Fruit fly (Drosophila melanogaster) whole organism, prepupa: ENCODE measurements around the gene CG42305.
A peak's percentile ranks its signal among the peaks of the same experiment; 100 is the strongest.

Experiments
- CG11294 ChIP-seq: fragments of 200-800 bp; sonication (Bioruptor generic); IDR thresholded peaks from 2 replicates; pipeline ENCODE4 v1.3.6; 2022; ENCODE audit warnings: missing biosample characterization, missing genetic modification characterization
- CG11902 ChIP-seq: fragments of 200-800 bp; sonication (Bioruptor generic); optimal IDR thresholded peaks from 3 replicates; lab custom pipeline; 2016; ENCODE audit warnings: missing biosample characterization, missing genetic modification characterization
- CG1621 ChIP-seq: fragments of 200-800 bp; sonication (Bioruptor generic); optimal IDR thresholded peaks from 3 replicates; lab custom pipeline; 2018; ENCODE audit warnings: missing biosample characterization, mild to moderate bottlenecking, missing genetic modification characterization
- CG3032 ChIP-seq: fragments of 200-800 bp; optimal IDR thresholded peaks from 2 replicates; lab custom pipeline; 2019; ENCODE audit warnings: missing biosample characterization, mild to moderate bottlenecking, missing genetic modification characterization, moderate library complexity
- CG6276 ChIP-seq: fragments of 200-800 bp; sonication (Bioruptor generic); optimal IDR thresholded peaks from 2 replicates; lab custom pipeline; 2017; ENCODE audit warnings: missing biosample characterization, mild to moderate bottlenecking, missing genetic modification characterization
- CG6792 ChIP-seq: fragments of 200-800 bp; sonication (Bioruptor generic); optimal IDR thresholded peaks from 3 replicates; lab custom pipeline; 2016; ENCODE audit warnings: missing biosample characterization, missing genetic modification characterization
- CG9139 ChIP-seq: fragments of 200-800 bp; sonication (Bioruptor generic); optimal IDR thresholded peaks from 3 replicates; lab custom pipeline; 2017; ENCODE audit warnings: missing biosample characterization, mild to moderate bottlenecking, missing genetic modification characterization
- Eip75B ChIP-seq: fragments of 200-800 bp; sonication (Bioruptor generic); optimal IDR thresholded peaks from 3 replicates; lab custom pipeline; 2016; ENCODE audit warnings: missing biosample characterization, missing genetic modification characterization
- Eip78C ChIP-seq: fragments of 200-800 bp; sonication (Bioruptor generic); peaks from one replicate; lab custom pipeline; 2016; ENCODE audit warnings: missing biosample characterization, missing genetic modification characterization
- Eip93F ChIP-seq: fragments of 200-800 bp; sonication (Bioruptor generic); optimal IDR thresholded peaks from 2 replicates; lab custom pipeline; 2016; ENCODE audit warnings: missing biosample characterization, mild to moderate bottlenecking, missing genetic modification characterization
- Ets96B ChIP-seq: fragments of 200-800 bp; optimal IDR thresholded peaks from 2 replicates; lab custom pipeline; 2019; ENCODE audit warnings: missing biosample characterization, mild to moderate bottlenecking, missing genetic modification characterization, moderate library complexity
- Gug ChIP-seq: fragments of 200-800 bp; sonication (Bioruptor generic); IDR thresholded peaks from 2 replicates; pipeline ENCODE4 v1.3.6; 2022; ENCODE audit warnings: missing biosample characterization, missing genetic modification characterization
- OdsH ChIP-seq: fragments of 200-800 bp; sonication (Bioruptor generic); optimal IDR thresholded peaks from 3 replicates; lab custom pipeline; 2016; ENCODE audit warnings: missing biosample characterization, missing genetic modification characterization
- Sox15 ChIP-seq: fragments of 200-800 bp; sonication (Bioruptor generic); optimal IDR thresholded peaks from 3 replicates; lab custom pipeline; 2016; ENCODE audit warnings: missing biosample characterization, missing genetic modification characterization
- fd59A ChIP-seq: fragments of 200-800 bp; sonication (Bioruptor generic); optimal IDR thresholded peaks from 2 replicates; lab custom pipeline; 2017; ENCODE audit warnings: missing biosample characterization, mild to moderate bottlenecking, missing genetic modification characterization, missing genetic modification reagents
- topi ChIP-seq: fragments of 200-800 bp; sonication (Bioruptor generic); optimal IDR thresholded peaks from 3 replicates; lab custom pipeline; 2016; ENCODE audit warnings: missing biosample characterization, missing genetic modification characterization
- vri ChIP-seq: fragments of 200-800 bp; sonication (Bioruptor generic); optimal IDR thresholded peaks from 3 replicates; lab custom pipeline; 2016; ENCODE audit warnings: missing biosample characterization, mild to moderate bottlenecking, missing genetic modification characterization

Gene CG42305

DNA sequence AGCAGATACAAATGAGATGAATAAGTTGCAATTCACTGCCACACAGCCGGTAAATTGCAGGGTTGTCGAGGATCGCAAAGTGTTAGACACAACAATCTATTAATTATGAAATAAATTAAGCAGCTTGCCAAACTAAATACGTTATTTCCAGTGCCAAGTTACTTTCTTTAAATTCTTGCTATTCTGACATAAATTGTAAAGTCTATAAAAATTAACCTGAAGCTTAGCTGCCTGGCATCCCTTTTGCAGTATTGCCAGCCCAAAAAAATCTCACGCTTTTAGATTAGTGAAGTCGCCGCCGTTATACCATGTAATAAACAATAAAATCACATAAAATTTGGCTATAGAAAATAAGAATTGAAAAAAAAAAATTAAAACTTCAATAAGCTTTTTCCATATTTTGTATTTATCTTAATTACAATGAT, 45.2 kb downstream of the CG42305 start (continued):
- TF ChIP-seq Ets96B (tag; lab: Kevin White, UChicago), result peak; percentile 95
- peak; percentile 93 for TF ChIP-seq CG11294 (GFP tag; lab: Robert Waterston, UW)
- peak; percentile 97 for TF ChIP-seq OdsH (GFP tag; lab: Kevin White, UChicago)
- peak; percentile 94 for TF ChIP-seq CG6792 (GFP tag; lab: Kevin White, UChicago)
- TF ChIP-seq Eip93F, result peak; percentile 85
- TF ChIP-seq CG11902 (GFP tag; lab: Kevin White, UChicago), result peak; percentile 93
- TF ChIP-seq CG6276 (GFP tag; lab: Kevin White, UChicago), result peak; percentile 91
- TF ChIP-seq Gug (GFP tag; lab: Robert Waterston, UW), result peak; percentile 96
- TF ChIP-seq, all 60 proteins: peak for 59

- no peak for TF ChIP-seq CG9139 (GFP tag; lab: Kevin White, UChicago)
- TF ChIP-seq vri (GFP tag; lab: Kevin White, UChicago), result peak; percentile 46
- peak; percentile 3 for TF ChIP-seq Eip78C (GFP tag; lab: Kevin White, UChicago)
- no peak for TF ChIP-seq fd59A
These were observed 46.4 kb downstream of the CG42305 start, which contains the start of the genes CG10602 and mRpL13 for dm6 chr2L:18858661-18859532. Gene CG10602, minus strand, starts transcription at chr2L:18859248. Gene mRpL13, minus strand, starts transcription at chr2L:18859248.

dm6 chr2L:18860920-18861319, 48.5 kb downstream of the CG42305 start:
- TF ChIP-seq Sox15 (GFP tag; lab: Kevin White, UChicago), result no peak
- TF ChIP-seq Eip93F, result no peak
- no peak for TF ChIP-seq CG1621 (tag; lab: Kevin White, UChicago)
- TF ChIP-seq CG6792 (GFP tag; lab: Kevin White, UChicago), result no peak
- no peak for TF ChIP-seq Ets96B (tag; lab: Kevin White, UChicago)
- TF ChIP-seq Eip75B, result no peak
- no peak for TF ChIP-seq CG3032 (tag; lab: Kevin White, UChicago)
- no peak for TF ChIP-seq topi (GFP tag; lab: Kevin White, UChicago)
